4 worm cellular contexts compared by ENCODE assay signal in the genomic region with DNA sequence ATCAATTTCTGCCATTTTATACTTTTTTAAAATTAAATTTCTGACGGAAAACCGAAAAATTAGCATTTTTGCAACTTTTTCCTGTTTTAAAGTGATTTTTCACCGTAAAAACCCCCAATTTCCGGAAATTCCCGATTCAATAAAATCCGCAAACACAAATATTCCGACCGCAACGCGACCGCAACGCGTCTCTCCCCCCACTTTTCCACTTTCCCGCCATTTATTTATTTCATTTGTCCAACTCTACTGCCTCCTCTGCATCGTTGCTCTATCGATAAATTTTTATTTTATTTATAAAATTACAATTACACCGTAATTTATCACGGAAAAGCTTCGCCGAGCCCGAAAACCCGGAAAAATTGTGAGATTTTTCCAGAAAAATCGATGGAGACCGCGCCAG.
A peak's percentile ranks its signal among the peaks of the same experiment; 100 is the strongest.
TF ChIP-seq lines count a peak whose summit lies in the region.

A gene (plus strand): TSS at position 267 of the 400 bp plus-strand sequence.

TF ChIP-seq in whole organism, L2 larva, 48 proteins besides CTCF, POLR2A, EP300 and RAD21 (continues in another document):
- TF ChIP-seq zag-1 (tag; optimal IDR thresholded peaks at IDR 0.05; lab: Kevin White, UChicago), result no peak
- peak; percentile 9 for TF ChIP-seq fos-1 (tag; optimal IDR thresholded peaks at IDR 0.05; lab: Kevin White, UChicago)
- TF ChIP-seq nhr-10 (tag; optimal IDR thresholded peaks at IDR 0.05; lab: Kevin White, UChicago), result no peak
- TF ChIP-seq snpc-4 (tag; optimal IDR thresholded peaks at IDR 0.05; lab: Kevin White, UChicago), result peak; percentile 34
- no peak for TF ChIP-seq skn-1 (tag; optimal IDR thresholded peaks at IDR 0.05; lab: Kevin White, UChicago)
- TF ChIP-seq C34F6.9 (tag; optimal IDR thresholded peaks at IDR 0.05; lab: Kevin White, UChicago), result peak; percentile 69
- no peak for TF ChIP-seq mab-5 (tag; optimal IDR thresholded peaks at IDR 0.05; lab: Kevin White, UChicago)
- no peak for TF ChIP-seq egl-27 (tag; optimal IDR thresholded peaks at IDR 0.05; lab: Kevin White, UChicago)
- TF ChIP-seq lin-11 (tag; optimal IDR thresholded peaks at IDR 0.05; lab: Kevin White, UChicago), result no peak
- peak; percentile 55 for TF ChIP-seq crh-2 (tag; optimal IDR thresholded peaks at IDR 0.05; lab: Kevin White, UChicago)
- no peak for TF ChIP-seq nhr-21 (tag; optimal IDR thresholded peaks at IDR 0.05; lab: Kevin White, UChicago)
- no peak for TF ChIP-seq nhr-129 (tag; optimal IDR thresholded peaks at IDR 0.05; lab: Kevin White, UChicago)
- no peak for TF ChIP-seq nhr-11 (tag; optimal IDR thresholded peaks at IDR 0.05; lab: Kevin White, UChicago)
- TF ChIP-seq ama-1 (optimal IDR thresholded peaks at IDR 0.05; lab: Kevin White, UChicago), result no peak
- TF ChIP-seq lsy-2 (tag; optimal IDR thresholded peaks at IDR 0.05; lab: Kevin White, UChicago), result peak in 1 of 2 experiments; percentile 81
- no peak for TF ChIP-seq peb-1 (tag; optimal IDR thresholded peaks at IDR 0.05; lab: Kevin White, UChicago)
- TF ChIP-seq F13H6.1 (tag; optimal IDR thresholded peaks at IDR 0.05; lab: Kevin White, UChicago), result peak; percentile 19
- peak; percentile 45 for TF ChIP-seq nhr-25 (tag; optimal IDR thresholded peaks at IDR 0.05; lab: Kevin White, UChicago)
- no peak for TF ChIP-seq elt-1 (tag; optimal IDR thresholded peaks at IDR 0.05; lab: Kevin White, UChicago)
- no peak for TF ChIP-seq nhr-237 (tag; optimal IDR thresholded peaks at IDR 0.05; lab: Kevin White, UChicago)
- no peak for TF ChIP-seq nhr-77 (tag; optimal IDR thresholded peaks at IDR 0.05; lab: Kevin White, UChicago)
- TF ChIP-seq unc-55 (GFP tag; optimal IDR thresholded peaks at IDR 0.05; lab: Kevin White, UChicago), result peak; percentile 90
- peak; percentile 76 for TF ChIP-seq gmeb-1 (tag; optimal IDR thresholded peaks at IDR 0.05; lab: Kevin White, UChicago)

TF ChIP-seq in whole organism, L4 larva, 104 proteins besides CTCF, POLR2A, EP300 and RAD21 (continues in another document):
- no peak for TF ChIP-seq ceh-62 (tag; optimal IDR thresholded peaks at IDR 0.05; lab: Kevin White, UChicago)
- peak; percentile 19 for TF ChIP-seq hlh-11 (tag; optimal IDR thresholded peaks at IDR 0.05; lab: Kevin White, UChicago)
- TF ChIP-seq dpl-1 (GFP tag; optimal IDR thresholded peaks at IDR 0.05; lab: Kevin White, UChicago), result peak; percentile 78
- peak; percentile 62 for TF ChIP-seq dve-1 (tag; optimal IDR thresholded peaks at IDR 0.05; lab: Kevin White, UChicago; ENCODE audit: insufficient read depth)
- TF ChIP-seq daf-19 (GFP tag; conservative IDR thresholded peaks at IDR 0.05; lab: Robert Waterston, UW), result no peak
- peak; percentile 5 for TF ChIP-seq fkh-10 (GFP tag; optimal IDR thresholded peaks at IDR 0.05; lab: Kevin White, UChicago)
- TF ChIP-seq aly-2 (tag; optimal IDR thresholded peaks at IDR 0.05; lab: Kevin White, UChicago), result no peak
- peak; percentile 71 for TF ChIP-seq mes-2 (tag; optimal IDR thresholded peaks at IDR 0.05; lab: Kevin White, UChicago; ENCODE audit: poor library complexity, severe bottlenecking)
- no peak for TF ChIP-seq lin-39 (tag; optimal IDR thresholded peaks at IDR 0.05; lab: Kevin White, UChicago)
- no peak for TF ChIP-seq mdt-29 (GFP tag; IDR thresholded peaks at IDR 0.05; lab: Robert Waterston, UW)
- TF ChIP-seq nhr-42 (GFP tag; IDR thresholded peaks at IDR 0.05; lab: Robert Waterston, UW), result 0 out of 2 replicates have a peak, but pooled peaks have one; percentile 60
- TF ChIP-seq ceh-82 (tag; optimal IDR thresholded peaks at IDR 0.05; lab: Kevin White, UChicago), result no peak
- TF ChIP-seq lin-15B (tag; optimal IDR thresholded peaks at IDR 0.05; lab: Kevin White, UChicago), result peak; percentile 11
- no peak for TF ChIP-seq mdl-1 (tag; optimal IDR thresholded peaks at IDR 0.05; lab: Kevin White, UChicago)
- TF ChIP-seq R02D3.7 (tag; optimal IDR thresholded peaks at IDR 0.05; lab: Kevin White, UChicago), result no peak
- no peak for TF ChIP-seq nhr-48 (tag; optimal IDR thresholded peaks at IDR 0.05; lab: Kevin White, UChicago)
- no peak for TF ChIP-seq dmd-9 (GFP tag; IDR thresholded peaks at IDR 0.05; lab: Robert Waterston, UW)
- no peak for TF ChIP-seq mxl-2 (GFP tag; conservative IDR thresholded peaks at IDR 0.05; lab: Robert Waterston, UW)
- no peak for TF ChIP-seq attf-4 (tag; optimal IDR thresholded peaks at IDR 0.05; lab: Kevin White, UChicago)
- TF ChIP-seq ceh-20 (GFP tag; IDR thresholded peaks at IDR 0.05; lab: Robert Waterston, UW), result 0 out of 2 replicates have a peak, but pooled peaks have one; percentile 20
- peak in 1 of 2 experiments; percentile 83 for TF ChIP-seq lsy-2 (tag; optimal IDR thresholded peaks at IDR 0.05; lab: Kevin White, UChicago)
- TF ChIP-seq zip-11 (GFP tag; IDR thresholded peaks at IDR 0.05; lab: Robert Waterston, UW), result no peak

TF ChIP-seq in whole organism, late embryonic, 69 proteins besides CTCF, POLR2A, EP300 and RAD21:
- TF ChIP-seq nfya-1 (tag; optimal IDR thresholded peaks at IDR 0.05; lab: Kevin White, UChicago) (peak; percentile 47), ceh-30 (tag; optimal IDR thresholded peaks at IDR 0.05; lab: Kevin White, UChicago) (peak; percentile 1), pqm-1 (tag; optimal IDR thresholded peaks at IDR 0.05; lab: Kevin White, UChicago) (no peak), rnt-1 (tag; optimal IDR thresholded peaks at IDR 0.05; lab: Kevin White, UChicago) (peak; percentile 28), Y22D7AL.16 (tag; optimal IDR thresholded peaks at IDR 0.05; lab: Kevin White, UChicago) (no peak), ztf-16 (tag; optimal IDR thresholded peaks at IDR 0.05; lab: Kevin White, UChicago) (no peak), unc-42 (tag; optimal IDR thresholded peaks at IDR 0.05; lab: Kevin White, UChicago) (peak; percentile 90), ceh-18 (tag; optimal IDR thresholded peaks at IDR 0.05; lab: Kevin White, UChicago) (peak; percentile 30)
TF ChIP-seq in whole organism, late embryonic: peak in this region for 5.

TF ChIP-seq in whole organism, mixed stage, embryonic, 35 proteins besides CTCF, POLR2A, EP300 and RAD21:
- TF ChIP-seq ham-2 (GFP tag; optimal IDR thresholded peaks at IDR 0.05; lab: Kevin White, UChicago) (no peak), nhr-237 (tag; optimal IDR thresholded peaks at IDR 0.05; lab: Kevin White, UChicago) (peak; percentile 70), flh-1 (GFP tag; optimal IDR thresholded peaks at IDR 0.05; lab: Kevin White, UChicago) (no peak), nhr-76 (tag; optimal IDR thresholded peaks at IDR 0.05; lab: Kevin White, UChicago) (no peak), tbx-8 (GFP tag; optimal IDR thresholded peaks at IDR 0.05; lab: Kevin White, UChicago) (no peak), sptf-1 (tag; optimal IDR thresholded peaks at IDR 0.05; lab: Kevin White, UChicago) (peak; percentile 32), mls-2 (tag; optimal IDR thresholded peaks at IDR 0.05; lab: Kevin White, UChicago) (peak; percentile 1), lin-13 (tag; optimal IDR thresholded peaks at IDR 0.05; lab: Kevin White, UChicago) (peak; percentile 26), ceh-39 (tag; optimal IDR thresholded peaks at IDR 0.05; lab: Kevin White, UChicago) (peak; percentile 2), ces-1 (GFP tag; optimal IDR thresholded peaks at IDR 0.05; lab: Kevin White, UChicago) (peak; percentile 94), mep-1 (tag; optimal IDR thresholded peaks at IDR 0.05; lab: Kevin White, UChicago) (peak; percentile 95), ceh-83 (GFP tag; optimal IDR thresholded peaks at IDR 0.05; lab: Kevin White, UChicago) (no peak), nhr-2 (tag; optimal IDR thresholded peaks at IDR 0.05; lab: Kevin White, UChicago) (no peak), hlh-1 (tag; optimal IDR thresholded peaks at IDR 0.05; lab: Kevin White, UChicago) (peak; percentile 1), lsy-2 (tag; optimal IDR thresholded peaks at IDR 0.05; lab: Kevin White, UChicago) (peak; percentile 68)
